Fruit fly (Drosophila melanogaster) whole organism, pupa: Measurements from ENCODE around the gene Nmdmc.

Source experiments
- CG10348 ChIP-seq: fragments of 200-800 bp; sonication (Bioruptor generic); IDR thresholded peaks from 2 replicates; pipeline ENCODE4 v1.3.6; 2022; ENCODE audit warnings: missing biosample characterization, missing genetic modification characterization
- CG12605 ChIP-seq: fragments of 200-800 bp; sonication (Bioruptor generic); IDR thresholded peaks from 2 replicates; pipeline ENCODE4 v1.3.6; 2022; ENCODE audit warnings: missing biosample characterization, missing genetic modification characterization
- CG13204 ChIP-seq: fragments of 200-800 bp; sonication (Bioruptor generic); optimal IDR thresholded peaks from 2 replicates; lab custom pipeline; 2018; ENCODE audit warnings: missing biosample characterization, mild to moderate bottlenecking, missing genetic modification characterization, moderate library complexity
- CG14655 ChIP-seq: fragments of 200-800 bp; sonication (Bioruptor generic); optimal IDR thresholded peaks from 3 replicates; lab custom pipeline; 2017; ENCODE audit warnings: mild to moderate bottlenecking, missing biosample characterization, missing genetic modification reagents, missing genetic modification characterization
- CG15710 ChIP-seq: fragments of 200-800 bp; sonication (Bioruptor generic); optimal IDR thresholded peaks from 2 replicates; lab custom pipeline; 2018; ENCODE audit warnings: missing biosample characterization, mild to moderate bottlenecking, missing genetic modification characterization, moderate library complexity
- CG17806 ChIP-seq: fragments of 200-800 bp; sonication (Bioruptor generic); optimal IDR thresholded peaks from 2 replicates; lab custom pipeline; 2018; ENCODE audit warnings: missing biosample characterization, mild to moderate bottlenecking, missing genetic modification characterization, moderate library complexity
- CG32121 ChIP-seq: fragments of 200-800 bp; sonication (Bioruptor generic); IDR thresholded peaks from 2 replicates; pipeline ENCODE4 v1.3.6; 2022; ENCODE audit warnings: missing biosample characterization, missing genetic modification characterization
- CG34367 ChIP-seq: fragments of 200-800 bp; sonication (Bioruptor generic); optimal IDR thresholded peaks from 2 replicates; lab custom pipeline; 2018; ENCODE audit warnings: missing biosample characterization, mild to moderate bottlenecking, missing genetic modification characterization
- CG4496 ChIP-seq: fragments of 200-800 bp; sonication (Bioruptor generic); IDR thresholded peaks from 3 replicates; pipeline ENCODE4 v1.3.6; 2022; ENCODE audit warnings: missing biosample characterization, missing genetic modification characterization
- CG8159 ChIP-seq: fragments of 200-800 bp; sonication (Bioruptor generic); optimal IDR thresholded peaks from 3 replicates; lab custom pipeline; 2018; ENCODE audit warnings: missing biosample characterization, mild to moderate bottlenecking, missing genetic modification characterization, moderate library complexity
- CG8301 ChIP-seq: fragments of 200-800 bp; sonication (Bioruptor generic); optimal IDR thresholded peaks from 2 replicates; lab custom pipeline; 2018; ENCODE audit warnings: missing biosample characterization, mild to moderate bottlenecking, missing genetic modification characterization
- CG9948 ChIP-seq: fragments of 200-800 bp; sonication (Bioruptor generic); optimal IDR thresholded peaks from 2 replicates; lab custom pipeline; 2018; ENCODE audit warnings: missing biosample characterization, mild to moderate bottlenecking, missing genetic modification characterization, moderate library complexity
- D1 ChIP-seq: fragments of 200-800 bp; sonication (Bioruptor generic); optimal IDR thresholded peaks from 2 replicates; lab custom pipeline; 2018; ENCODE audit warnings: missing biosample characterization, mild to moderate bottlenecking, missing genetic modification characterization, moderate library complexity
- EcR ChIP-seq: fragments of 200-800 bp; sonication (Bioruptor generic); optimal IDR thresholded peaks from 3 replicates; lab custom pipeline; 2019; ENCODE audit warnings: missing biosample characterization, missing genetic modification characterization, mild to moderate bottlenecking, moderate library complexity, missing genetic modification reagents
- Ets98B ChIP-seq: fragments of 200-800 bp; sonication (Bioruptor generic); IDR thresholded peaks from 2 replicates; pipeline ENCODE4 v1.3.6; 2022; ENCODE audit warnings: missing biosample characterization, missing genetic modification characterization
- Pif1A ChIP-seq: fragments of 200-800 bp; sonication (Bioruptor generic); optimal IDR thresholded peaks from 3 replicates; lab custom pipeline; 2016; ENCODE audit warnings: missing biosample characterization, missing genetic modification characterization
- Pif1B ChIP-seq: fragments of 200-800 bp; sonication (Bioruptor generic); optimal IDR thresholded peaks from 3 replicates; lab custom pipeline; 2016; ENCODE audit warnings: missing biosample characterization, missing genetic modification characterization
- Snoo ChIP-seq: fragments of 200-800 bp; sonication (Bioruptor generic); optimal IDR thresholded peaks from 3 replicates; lab custom pipeline; 2017; ENCODE audit warnings: missing biosample characterization, mild to moderate bottlenecking, missing genetic modification characterization, inconsistent platforms
- fd96Ca ChIP-seq: fragments of 200-800 bp; sonication (Bioruptor generic); IDR thresholded peaks from 3 replicates; pipeline ENCODE4 v1.3.6; 2022; ENCODE audit warnings: missing biosample characterization, missing genetic modification characterization
- gl ChIP-seq: fragments of 200-800 bp; sonication (Bioruptor generic); optimal IDR thresholded peaks from 2 replicates; lab custom pipeline; 2018; ENCODE audit warnings: missing biosample characterization, mild to moderate bottlenecking, missing genetic modification characterization
- rn ChIP-seq: fragments of 200-800 bp; sonication (Bioruptor generic); IDR thresholded peaks from 2 replicates; pipeline ENCODE4 v1.3.6; 2022; ENCODE audit warnings: missing biosample characterization, missing genetic modification characterization

Gene Nmdmc

dm6 chr3R:9050519-9051119, at the start of gene Nmdmc:
Nmdmc (minus strand) TSS chr3R:9050555.
- TF ChIP-seq Pif1B (GFP tag; lab: Kevin White, UChicago): no peak
- TF ChIP-seq CG9948: no peak
- no peak for TF ChIP-seq CG8159 (tag; lab: Kevin White, UChicago)
- TF ChIP-seq EcR: no peak
- no peak for TF ChIP-seq gl (tag; lab: Kevin White, UChicago)

dm6 chr3R:9090303-9090702, 39.9 kb upstream of the Nmdmc start:
- TF ChIP-seq Pif1B (GFP tag; lab: Kevin White, UChicago) (no peak), CG17806 (tag; lab: Kevin White, UChicago) (no peak), CG4496 (GFP tag; lab: Robert Waterston, UW) (no peak), Pif1A (GFP tag; lab: Kevin White, UChicago) (no peak), CG8159 (tag; lab: Kevin White, UChicago) (no peak), CG13204 (GFP tag; lab: Kevin White, UChicago) (no peak), CG32121 (GFP tag; lab: Robert Waterston, UW) (no peak), EcR (no peak), CG12605 (GFP tag; lab: Robert Waterston, UW) (no peak), CG8301 (tag; lab: Kevin White, UChicago) (no peak)

dm6 chr3R:9085306-9085705, 35.0 kb upstream of the Nmdmc start:
- TF ChIP-seq CG13204 (GFP tag; lab: Kevin White, UChicago) (no peak), fd96Ca (GFP tag; lab: Robert Waterston, UW) (0 out of 3 replicates have a peak, but pooled peaks have one; percentile 11), CG14655 (GFP tag; lab: Kevin White, UChicago) (peak; percentile 61), CG17806 (tag; lab: Kevin White, UChicago) (peak; percentile 7), CG8301 (tag; lab: Kevin White, UChicago) (peak; percentile 36), CG9948 (no peak)

- no peak for TF ChIP-seq EcR
- no peak for TF ChIP-seq CG34367
- TF ChIP-seq CG14655 (GFP tag; lab: Kevin White, UChicago): peak; percentile 34
- TF ChIP-seq fd96Ca (GFP tag; lab: Robert Waterston, UW): no peak
- no peak for TF ChIP-seq CG17806 (tag; lab: Kevin White, UChicago)
- no peak for TF ChIP-seq D1 (tag; lab: Kevin White, UChicago)
- TF ChIP-seq CG4496 (GFP tag; lab: Robert Waterston, UW): peak; percentile 16; the same call in 1 of the 3 replicates
- no peak for TF ChIP-seq CG8159 (tag; lab: Kevin White, UChicago)
- no peak for TF ChIP-seq CG10348
- no peak for TF ChIP-seq rn (GFP tag; lab: Robert Waterston, UW)
- peak; percentile 30; the same call in 1 of the 2 replicates for TF ChIP-seq CG32121 (GFP tag; lab: Robert Waterston, UW)
These were observed 33.0 kb upstream of the Nmdmc start for dm6 chr3R:9083379-9083778.

- TF ChIP-seq CG4496 (GFP tag; lab: Robert Waterston, UW) (no peak), CG13204 (GFP tag; lab: Kevin White, UChicago) (no peak), Snoo (tag; lab: Kevin White, UChicago) (no peak)
- TF ChIP-seq, all 21 proteins: peak for 0
These were observed 32.0 kb upstream of the Nmdmc start for dm6 chr3R:9082332-9082731.

- TF ChIP-seq CG8159 (tag; lab: Kevin White, UChicago) (no peak), Ets98B (GFP tag; lab: Robert Waterston, UW) (no peak)
These were observed 29.3 kb upstream of the Nmdmc start for dm6 chr3R:9079638-9080037.

DNA sequence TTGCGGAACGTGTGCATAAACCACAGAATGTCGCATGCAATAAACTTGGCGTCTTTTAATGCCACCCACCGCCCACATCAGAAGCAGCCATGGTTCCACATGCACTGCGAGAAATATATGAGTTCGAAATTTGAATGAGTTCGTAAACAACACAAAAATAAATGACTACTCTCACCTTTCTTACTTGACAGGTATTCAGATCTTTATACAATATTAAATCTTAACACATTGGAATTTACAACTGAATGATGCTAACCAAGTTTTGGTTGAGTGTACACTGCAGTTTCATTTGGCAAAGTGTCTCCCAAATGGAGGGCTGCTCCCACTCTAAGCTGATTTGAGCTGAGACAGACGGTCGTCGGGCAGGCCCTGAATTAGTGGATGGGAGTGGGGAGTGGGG, 24.6 kb upstream of the Nmdmc start:
- TF ChIP-seq CG14655 (GFP tag; lab: Kevin White, UChicago) (no peak), CG8301 (tag; lab: Kevin White, UChicago) (peak; percentile 58), Pif1A (GFP tag; lab: Kevin White, UChicago) (peak; percentile 38), gl (tag; lab: Kevin White, UChicago) (no peak), Snoo (tag; lab: Kevin White, UChicago) (peak; percentile 9), CG17806 (tag; lab: Kevin White, UChicago) (peak; percentile 59), CG8159 (tag; lab: Kevin White, UChicago) (peak; percentile 62), CG15710 (tag; lab: Kevin White, UChicago) (peak; percentile 48), CG13204 (GFP tag; lab: Kevin White, UChicago) (no peak), CG34367 (peak; percentile 34), EcR (no peak), CG32121 (GFP tag; lab: Robert Waterston, UW) (0 out of 2 replicates have a peak, but pooled peaks have one; percentile 27), CG12605 (GFP tag; lab: Robert Waterston, UW) (no peak), Ets98B (GFP tag; lab: Robert Waterston, UW) (peak; percentile 42), CG9948 (peak; percentile 46), D1 (tag; lab: Kevin White, UChicago) (no peak)
- TF ChIP-seq, all 21 proteins: peak for 10
